Worm (Caenorhabditis elegans): ENCODE data around the gene ule-5.

Gene ule-5

DNA sequence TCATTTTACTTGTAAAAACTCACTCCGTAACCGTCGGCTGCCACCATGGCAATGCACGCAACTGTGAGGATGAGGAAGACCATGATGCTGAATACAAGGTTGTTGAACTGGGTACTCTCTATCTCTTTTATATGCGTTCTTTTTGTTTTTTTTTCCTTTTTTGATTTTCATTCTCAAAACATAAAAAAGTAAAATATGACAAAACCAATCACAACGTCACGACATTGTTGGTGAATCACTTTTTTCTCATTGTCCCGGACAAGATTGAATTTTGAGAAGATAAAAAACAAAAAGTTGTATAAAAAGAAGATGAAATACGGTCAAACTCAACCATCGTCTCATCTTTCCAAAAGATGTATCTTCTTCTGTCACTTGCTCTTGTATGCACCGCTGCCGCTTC is at the start of gene ule-5, which contains the start of gene Y62H9A.5:
Gene ule-5 (plus strand): TSS at position 328 of the 400 bp plus-strand sequence.
Gene Y62H9A.5 (minus strand): TSS at position 101 of the 400 bp plus-strand sequence.
- TF ChIP-seq mab-9 (GFP tag; IDR thresholded peaks at IDR 0.05) (no peak), nhr-85 (tag) (no peak), nhr-71 (tag; optimal IDR thresholded peaks at IDR 0.05) (no peak), rnt-1 (tag; optimal IDR thresholded peaks at IDR 0.05) (no peak), efl-1 (optimal IDR thresholded peaks at IDR 0.05) (no peak), efl-1 (GFP tag; optimal IDR thresholded peaks at IDR 0.05 in 1 of 2) (no peak), aha-1 (tag; optimal IDR thresholded peaks at IDR 0.05) (no peak), egl-13 (tag; optimal IDR thresholded peaks at IDR 0.05) (no peak), elt-3 (tag; optimal IDR thresholded peaks at IDR 0.05) (no peak), lin-35 (GFP tag; optimal IDR thresholded peaks at IDR 0.05) (no peak), dpl-1 (GFP tag; optimal IDR thresholded peaks at IDR 0.05) (no peak), dsc-1 (tag; optimal IDR thresholded peaks at IDR 0.05) (no peak), xbp-1 (tag; optimal IDR thresholded peaks at IDR 0.05) (no peak), swsn-7 (tag; optimal IDR thresholded peaks at IDR 0.05) (no peak), pqm-1 (tag; optimal IDR thresholded peaks at IDR 0.05) (no peak), ceh-8 (GFP tag; optimal IDR thresholded peaks at IDR 0.05) (no peak), mep-1 (tag; optimal IDR thresholded peaks at IDR 0.05) (no peak), aly-2 (tag; optimal IDR thresholded peaks at IDR 0.05) (no peak), alr-1 (tag; optimal IDR thresholded peaks at IDR 0.05; ENCODE audit: borderline replicate concordance) (no peak), ceh-90 (tag; optimal IDR thresholded peaks at IDR 0.05) (no peak), pax-3 (tag; optimal IDR thresholded peaks at IDR 0.05) (no peak)

DNA sequence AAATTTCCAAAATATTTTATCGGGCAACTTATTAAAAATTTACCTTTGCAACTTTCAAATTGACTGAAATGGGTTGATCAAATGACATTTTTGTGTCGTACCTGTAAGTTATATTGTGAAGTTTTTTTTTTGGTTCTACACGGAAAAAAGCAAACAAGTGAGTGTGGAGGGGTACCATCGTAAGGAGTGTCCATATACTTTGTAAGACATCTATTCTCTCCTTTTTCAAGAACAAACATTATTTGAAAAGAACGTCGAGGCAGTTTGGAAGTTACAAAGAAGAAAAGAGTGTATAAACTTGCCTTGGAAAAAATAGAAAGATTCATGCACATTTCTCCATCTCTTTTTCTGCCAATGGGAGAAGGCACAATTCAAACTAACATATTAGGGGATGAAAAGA is 45.5 kb upstream of the ule-5 start, which contains the start of gene taf-7.1:
Gene taf-7.1 (minus strand): TSS at position 101 of the 400 bp plus-strand sequence.
- TF ChIP-seq hpl-2 (GFP tag; optimal IDR thresholded peaks at IDR 0.05) (no peak), dpl-1 (GFP tag; optimal IDR thresholded peaks at IDR 0.05) (no peak), nhr-47 (tag; optimal IDR thresholded peaks at IDR 0.05) (no peak), ztf-11 (tag; optimal IDR thresholded peaks at IDR 0.05) (no peak), fkh-10 (GFP tag; optimal IDR thresholded peaks at IDR 0.05) (no peak), nhr-90 (tag; optimal IDR thresholded peaks at IDR 0.05; ENCODE audit: poor library complexity) (no peak), snu-23 (GFP tag; optimal IDR thresholded peaks at IDR 0.05) (no peak), unc-86 (tag; optimal IDR thresholded peaks at IDR 0.05) (no peak), tlp-1 (tag; optimal IDR thresholded peaks at IDR 0.05) (no peak), ztf-4 (tag; optimal IDR thresholded peaks at IDR 0.05) (no peak), nhr-84 (tag; optimal IDR thresholded peaks at IDR 0.05) (no peak), elt-2 (tag; optimal IDR thresholded peaks at IDR 0.05) (no peak), efl-3 (GFP tag; optimal IDR thresholded peaks at IDR 0.05) (no peak), nhr-76 (tag; optimal IDR thresholded peaks at IDR 0.05) (no peak), irx-1 (tag; optimal IDR thresholded peaks at IDR 0.05) (no peak), lin-14 (GFP tag; optimal IDR thresholded peaks at IDR 0.05) (no peak), snpc-4 (tag; optimal IDR thresholded peaks at IDR 0.05) (no peak)

DNA sequence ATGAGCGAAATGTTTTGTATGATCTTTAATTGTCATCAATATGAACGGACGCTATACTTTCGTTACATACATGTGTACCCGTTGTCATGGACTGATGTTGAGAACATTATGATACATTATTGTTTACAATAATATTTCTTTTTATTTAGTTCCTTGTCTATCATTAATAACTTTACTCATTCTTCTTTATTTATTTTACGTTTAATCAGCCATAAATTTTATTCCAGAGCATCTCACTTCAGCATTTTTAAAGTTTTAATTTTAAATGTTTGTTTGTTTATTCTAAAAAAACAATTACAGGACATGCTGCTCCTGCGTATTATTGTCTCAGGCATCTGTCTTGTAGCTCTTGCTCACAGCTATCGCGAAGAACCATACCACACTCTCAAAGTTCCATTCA is 39.6 kb upstream of the ule-5 start, which contains the start of gene F54F7.2:
Gene F54F7.2 (plus strand): TSS at position 301 of the 400 bp plus-strand sequence.
- no peak for TF ChIP-seq nhr-84 (tag; optimal IDR thresholded peaks at IDR 0.05)
- no peak for TF ChIP-seq skn-1 (tag; optimal IDR thresholded peaks at IDR 0.05)
- no peak for TF ChIP-seq nhr-12 (tag; optimal IDR thresholded peaks at IDR 0.05)

DNA sequence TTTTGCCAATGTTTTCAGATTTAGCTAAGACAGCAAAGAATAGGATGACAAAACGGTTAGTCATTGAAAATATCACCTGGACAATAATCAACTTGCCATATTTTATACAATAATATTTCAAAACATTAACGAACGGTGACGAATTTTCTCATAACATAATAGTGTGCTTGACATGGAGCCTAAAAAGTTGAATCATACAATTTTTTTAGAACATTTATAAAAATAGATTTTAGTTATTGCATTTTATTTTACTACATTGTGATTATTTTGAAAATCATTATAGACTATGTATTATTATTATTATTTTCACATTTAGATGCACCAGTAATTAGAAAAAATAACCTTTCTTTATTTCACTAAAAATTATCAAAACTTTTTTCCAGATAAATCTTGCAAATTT is 34.3 kb upstream of the ule-5 start, which contains the start of gene F54F7.9:
Gene F54F7.9 (minus strand): TSS at position 101 of the 400 bp plus-strand sequence.
- TF ChIP-seq nhr-20 (tag; optimal IDR thresholded peaks at IDR 0.05) (no peak), nhr-19 (GFP tag; conservative IDR thresholded peaks at IDR 0.05) (no peak), nhr-237 (tag; optimal IDR thresholded peaks at IDR 0.05) (no peak), fkh-4 (tag; optimal IDR thresholded peaks at IDR 0.05; ENCODE audit: borderline replicate concordance) (no peak), tlp-1 (tag; optimal IDR thresholded peaks at IDR 0.05) (no peak), dpl-1 (GFP tag; optimal IDR thresholded peaks at IDR 0.05) (no peak), vab-15 (tag; optimal IDR thresholded peaks at IDR 0.05) (no peak), ceh-8 (GFP tag; optimal IDR thresholded peaks at IDR 0.05) (no peak), C04F5.9 (tag; optimal IDR thresholded peaks at IDR 0.05) (no peak), snpc-4 (tag; optimal IDR thresholded peaks at IDR 0.05) (no peak), efl-1 (optimal IDR thresholded peaks at IDR 0.05) (no peak), efl-1 (GFP tag; optimal IDR thresholded peaks at IDR 0.05 in 1 of 2) (no peak), pqm-1 (tag; optimal IDR thresholded peaks at IDR 0.05) (no peak), skn-1 (tag; optimal IDR thresholded peaks at IDR 0.05) (no peak), ces-1 (GFP tag; optimal IDR thresholded peaks at IDR 0.05) (no peak), unc-130 (tag; optimal IDR thresholded peaks at IDR 0.05) (no peak), elt-2 (tag; optimal IDR thresholded peaks at IDR 0.05) (no peak)

Measured in whole organism, L1 larva.